Fruit fly (Drosophila melanogaster): ENCODE data around the gene Gr93c.

The Gr93c gene

DNA sequence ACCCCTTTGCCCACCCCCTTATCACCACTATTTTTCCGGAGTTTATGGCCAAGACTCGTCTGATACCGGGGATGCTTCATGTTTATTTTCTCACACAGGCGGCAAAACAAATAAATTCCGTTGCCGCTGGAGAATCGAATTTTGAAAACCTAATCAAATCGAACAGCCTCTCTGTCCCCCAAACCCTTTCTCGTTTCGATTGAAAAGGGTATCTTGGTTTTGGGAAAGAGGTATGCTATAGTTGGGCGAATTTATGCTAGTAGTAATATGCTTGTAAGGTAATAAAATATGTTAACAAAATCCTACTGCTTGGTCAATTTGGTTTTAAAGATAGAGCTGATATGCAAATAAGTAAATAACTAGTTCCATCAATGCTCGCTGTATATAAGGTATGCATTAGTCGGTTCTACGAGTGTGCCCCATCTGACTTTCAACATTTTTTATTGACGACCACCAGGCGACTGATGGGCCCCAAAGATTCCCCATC is 17.0 kb downstream of the Gr93c start (continued):
- peak; percentile 71 for TF ChIP-seq CG11504 (tag; optimal IDR thresholded peaks at IDR 0.05)
- TF ChIP-seq NfI (GFP tag; optimal IDR thresholded peaks at IDR 0.05) = peak; percentile 28
- TF ChIP-seq Hsf (GFP tag; optimal IDR thresholded peaks at IDR 0.05) = peak; percentile 82
- no peak for TF ChIP-seq Fer1 (GFP tag; optimal IDR thresholded peaks at IDR 0.05)
- no peak for TF ChIP-seq Adf1 (GFP tag; IDR thresholded peaks at IDR 0.05)
- TF ChIP-seq Ets97D (GFP tag; optimal IDR thresholded peaks at IDR 0.05) = no peak
- TF ChIP-seq psq (GFP tag; optimal IDR thresholded peaks at IDR 0.05) = no peak
- peak; percentile 97 for TF ChIP-seq sens (GFP tag)
- TF ChIP-seq sd (tag; optimal IDR thresholded peaks at IDR 0.05) = peak; percentile 31
- no peak for TF ChIP-seq pho (GFP tag; optimal IDR thresholded peaks at IDR 0.05)
- TF ChIP-seq Dll (GFP tag; IDR thresholded peaks at IDR 0.05; ENCODE audit: partially characterized antibody) = 0 out of 4 replicates have a peak, but pooled peaks have one; percentile 36
- no peak for TF ChIP-seq Dfd (GFP tag; optimal IDR thresholded peaks at IDR 0.05)
- TF ChIP-seq CG8765 (GFP tag; IDR thresholded peaks at IDR 0.05) = peak; percentile 38; the same call in 1 of the 2 replicates
- peak; percentile 76 for TF ChIP-seq unpg (GFP tag; optimal IDR thresholded peaks at IDR 0.05)
- no peak for TF ChIP-seq CG9817 (tag; optimal IDR thresholded peaks at IDR 0.05)
- no peak for TF ChIP-seq ham (GFP tag; IDR thresholded peaks at IDR 0.05)
- TF ChIP-seq CG33213 (GFP tag; optimal IDR thresholded peaks at IDR 0.05) = peak; percentile 55
- no peak for TF ChIP-seq sug (tag; optimal IDR thresholded peaks at IDR 0.05)
- no peak for TF ChIP-seq Ravus (GFP tag; IDR thresholded peaks at IDR 0.05)
- no peak for TF ChIP-seq CG13287 (GFP tag; IDR thresholded peaks at IDR 0.05; ENCODE audit: partially characterized antibody)
- no peak for TF ChIP-seq CG14441 (GFP tag; IDR thresholded peaks at IDR 0.05)
- TF ChIP-seq CG4404 (GFP tag; IDR thresholded peaks at IDR 0.05) = peak; percentile 59; the same call in 1 of the 2 replicates
- TF ChIP-seq CG11456 (GFP tag; IDR thresholded peaks at IDR 0.05) = no peak
- TF ChIP-seq CG10565 (GFP tag; optimal IDR thresholded peaks at IDR 0.05) = peak; percentile 37
- peak; percentile 17; the same call in 1 of the 2 replicates for TF ChIP-seq aop (GFP tag; IDR thresholded peaks at IDR 0.05)
- peak; percentile 45; the same call in 1 of the 3 replicates for TF ChIP-seq so (GFP tag; IDR thresholded peaks at IDR 0.05)
- TF ChIP-seq sob (GFP tag; IDR thresholded peaks at IDR 0.05) = no peak
- no peak for TF ChIP-seq HLHmδ (GFP tag; optimal IDR thresholded peaks at IDR 0.05)
- TF ChIP-seq CG18262 (tag; optimal IDR thresholded peaks at IDR 0.05) = peak; percentile 92
- TF ChIP-seq gcm2 (GFP tag; optimal IDR thresholded peaks at IDR 0.05) = peak; percentile 1
- peak; percentile 69 for TF ChIP-seq PHDP (tag; optimal IDR thresholded peaks at IDR 0.05)
- peak; percentile 58 for TF ChIP-seq CG1647 (GFP tag; optimal IDR thresholded peaks at IDR 0.05)
- TF ChIP-seq C15 (GFP tag; IDR thresholded peaks at IDR 0.05) = no peak
- peak; percentile 85 for TF ChIP-seq Mes4 (GFP tag; optimal IDR thresholded peaks at IDR 0.05)
- TF ChIP-seq repo (GFP tag; optimal IDR thresholded peaks at IDR 0.05) = no peak
- no peak for TF ChIP-seq CG17568 (GFP tag; optimal IDR thresholded peaks at IDR 0.05)
- TF ChIP-seq twi (tag; optimal IDR thresholded peaks at IDR 0.05) = peak; percentile 76
- TF ChIP-seq CG13624 (GFP tag; optimal IDR thresholded peaks at IDR 0.05) = peak; percentile 31
- no peak for TF ChIP-seq CG2116 (GFP tag; optimal IDR thresholded peaks at IDR 0.05)
- peak; percentile 44 for TF ChIP-seq CG15269 (tag; optimal IDR thresholded peaks at IDR 0.05)
- peak; percentile 76 for TF ChIP-seq nerfin-1 (tag; optimal IDR thresholded peaks at IDR 0.05)
- TF ChIP-seq CG14050 (GFP tag; IDR thresholded peaks at IDR 0.05) = no peak
- peak; percentile 47 for TF ChIP-seq CG7556 (GFP tag; optimal IDR thresholded peaks at IDR 0.05)
- TF ChIP-seq peb (GFP tag; IDR thresholded peaks at IDR 0.05) = peak; percentile 74
- TF ChIP-seq CG7928 (GFP tag; optimal IDR thresholded peaks at IDR 0.05) = no peak
- peak; percentile 7 for TF ChIP-seq tap (tag; optimal IDR thresholded peaks at IDR 0.05)
- TF ChIP-seq bcd (GFP tag; optimal IDR thresholded peaks at IDR 0.05) = peak; percentile 17
- TF ChIP-seq grau (tag; optimal IDR thresholded peaks at IDR 0.05) = peak; percentile 77
- TF ChIP-seq Trl (optimal IDR thresholded peaks at IDR 0.05) = no peak
- peak; percentile 68 for TF ChIP-seq Trl (GFP tag; optimal IDR thresholded peaks at IDR 0.05)
- TF ChIP-seq Side (GFP tag; optimal IDR thresholded peaks at IDR 0.05) = peak; percentile 76
- peak; percentile 71; the same call in 1 of the 2 replicates for TF ChIP-seq dan (GFP tag; IDR thresholded peaks at IDR 0.05)

All from whole organism, embryonic.